Worm (Caenorhabditis elegans): ENCODE measurements around the gene T22E5.1.

Gene T22E5.1

DNA sequence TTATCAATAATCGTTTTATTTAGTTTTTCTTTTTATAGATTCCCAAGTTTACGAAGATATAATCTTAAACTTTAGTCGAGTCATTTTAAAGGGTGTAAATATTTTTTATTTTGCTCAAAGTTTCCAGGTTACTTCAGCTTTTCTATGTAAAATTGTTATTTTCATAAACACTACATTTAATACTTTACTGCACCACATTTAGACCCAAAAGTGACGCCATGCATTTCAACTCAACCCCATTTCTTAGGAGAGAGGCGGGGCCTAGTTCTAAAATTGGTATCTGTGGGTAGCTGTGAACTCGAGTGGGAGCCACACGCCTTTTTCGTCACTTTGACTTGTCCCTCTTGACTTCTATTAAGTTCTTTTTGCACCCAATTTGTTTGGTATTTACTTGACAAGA lies at the start of gene T22E5.1:
T22E5.1 (plus strand) TSS at position 301 of the 400 bp plus-strand sequence.
- TF ChIP-seq ceh-36 (tag; optimal IDR thresholded peaks at IDR 0.05) (no peak), ets-7 (tag; optimal IDR thresholded peaks at IDR 0.05) (no peak)

DNA sequence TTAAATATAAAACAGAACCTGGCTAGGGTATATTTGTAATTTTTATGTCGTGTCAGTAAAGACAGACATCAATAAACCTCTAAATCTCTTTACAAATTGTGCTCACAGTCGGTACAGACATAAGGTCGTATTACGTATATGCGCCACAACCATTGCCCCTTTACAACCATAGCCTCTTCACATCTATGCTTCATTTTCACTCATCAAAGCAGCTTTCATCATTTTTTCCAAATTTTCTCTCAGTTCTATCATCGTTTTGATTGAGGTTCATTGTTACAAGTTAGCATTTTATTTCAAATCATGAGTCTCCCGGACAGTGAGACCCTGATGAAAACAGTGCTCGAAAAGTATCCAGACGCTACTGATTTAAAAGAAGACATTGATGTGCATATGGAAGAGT lies 48.5 kb upstream of the T22E5.1 start, which contains the start of gene C03B1.4:
C03B1.4 (plus strand) TSS at position 301 of the 400 bp plus-strand sequence.
- TF ChIP-seq hmbx-1 (tag; optimal IDR thresholded peaks at IDR 0.05) (no peak), ceh-13 (GFP tag; optimal IDR thresholded peaks at IDR 0.05) (no peak), ama-1 (optimal IDR thresholded peaks at IDR 0.05) (no peak), ets-7 (tag; optimal IDR thresholded peaks at IDR 0.05) (no peak), flt-1 (GFP tag; IDR thresholded peaks at IDR 0.05) (no peak), hnd-1 (tag; optimal IDR thresholded peaks at IDR 0.05) (no peak), F13C5.2 (tag; optimal IDR thresholded peaks at IDR 0.05) (no peak), tra-4 (tag; optimal IDR thresholded peaks at IDR 0.05) (no peak), B0310.2 (tag; optimal IDR thresholded peaks at IDR 0.05) (no peak), aly-1 (tag; optimal IDR thresholded peaks at IDR 0.05) (no peak), tbx-11 (GFP tag; IDR thresholded peaks at IDR 0.05) (no peak), tbx-37 (GFP tag; conservative IDR thresholded peaks at IDR 0.05) (no peak), pes-1 (GFP tag; IDR thresholded peaks at IDR 0.05) (no peak), hmg-4 (GFP tag; optimal IDR thresholded peaks at IDR 0.05) (no peak), sea-1 (GFP tag; conservative IDR thresholded peaks at IDR 0.05) (no peak), scrt-1 (GFP tag; IDR thresholded peaks at IDR 0.05) (no peak)

DNA sequence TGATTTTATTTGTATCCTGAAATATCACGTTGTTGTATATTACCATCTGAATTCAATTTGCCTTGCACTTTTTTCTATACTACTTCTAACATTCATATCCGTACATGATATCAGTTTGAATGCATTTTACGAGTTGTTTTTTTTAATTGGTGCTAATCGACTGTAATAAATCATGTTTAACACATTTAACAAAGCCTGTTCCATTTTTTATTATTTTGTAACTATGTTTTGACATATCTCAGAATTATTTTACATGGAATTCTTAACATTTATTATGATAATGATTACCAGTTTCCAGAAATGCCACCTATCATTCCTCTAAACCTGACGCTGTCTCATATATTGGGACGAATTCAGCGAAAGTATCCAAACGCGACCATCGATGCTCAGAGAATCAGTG lies 47.0 kb upstream of the T22E5.1 start, which contains the start of gene C03B1.3:
C03B1.3 (plus strand) TSS at position 301 of the 400 bp plus-strand sequence.
- TF ChIP-seq tra-4 (tag; optimal IDR thresholded peaks at IDR 0.05) (no peak), hnd-1 (tag; optimal IDR thresholded peaks at IDR 0.05) (no peak), hmbx-1 (tag; optimal IDR thresholded peaks at IDR 0.05) (no peak), scrt-1 (GFP tag; IDR thresholded peaks at IDR 0.05) (no peak)

DNA sequence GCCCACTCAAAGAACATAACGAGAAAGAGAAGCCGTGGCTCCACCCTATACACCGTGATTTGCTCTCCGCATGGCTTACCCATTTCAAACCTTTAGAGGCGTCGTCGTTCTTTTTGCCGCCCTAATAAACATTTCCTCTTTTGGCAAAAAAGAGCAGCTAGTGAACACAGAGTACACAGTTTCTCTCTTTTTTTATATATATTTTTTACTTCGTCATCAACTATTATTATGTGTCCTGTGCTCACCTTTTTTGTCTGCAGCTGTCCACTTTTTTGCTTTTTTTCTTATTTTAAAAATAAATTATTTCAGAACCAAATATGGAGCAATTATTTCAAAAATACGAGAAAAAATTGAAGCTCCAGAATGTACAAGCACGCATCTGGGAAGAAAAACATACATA lies 43.0 kb upstream of the T22E5.1 start, which contains the start of gene C03B1.2:
C03B1.2 (plus strand) TSS at position 301 of the 400 bp plus-strand sequence.
- TF ChIP-seq B0310.2 (tag; optimal IDR thresholded peaks at IDR 0.05), result no peak
- no peak for TF ChIP-seq tra-4 (tag; optimal IDR thresholded peaks at IDR 0.05)
- no peak for TF ChIP-seq hmg-4 (GFP tag; optimal IDR thresholded peaks at IDR 0.05)
- no peak for TF ChIP-seq tbx-11 (GFP tag; IDR thresholded peaks at IDR 0.05)
- no peak for TF ChIP-seq tbx-37 (GFP tag; conservative IDR thresholded peaks at IDR 0.05)
- TF ChIP-seq hnd-1 (tag; optimal IDR thresholded peaks at IDR 0.05), result no peak
- TF ChIP-seq pes-1 (GFP tag; IDR thresholded peaks at IDR 0.05), result no peak
- no peak for TF ChIP-seq hmbx-1 (tag; optimal IDR thresholded peaks at IDR 0.05)
- no peak for TF ChIP-seq scrt-1 (GFP tag; IDR thresholded peaks at IDR 0.05)
- no peak for TF ChIP-seq ceh-13 (GFP tag; optimal IDR thresholded peaks at IDR 0.05)
- no peak for TF ChIP-seq ceh-36 (tag; optimal IDR thresholded peaks at IDR 0.05)
- no peak for TF ChIP-seq ets-7 (tag; optimal IDR thresholded peaks at IDR 0.05)
- TF ChIP-seq sea-1 (GFP tag; conservative IDR thresholded peaks at IDR 0.05), result no peak
- no peak for TF ChIP-seq ama-1 (optimal IDR thresholded peaks at IDR 0.05)
- TF ChIP-seq F13C5.2 (tag; optimal IDR thresholded peaks at IDR 0.05), result no peak
- TF ChIP-seq flt-1 (GFP tag; IDR thresholded peaks at IDR 0.05), result no peak
- no peak for TF ChIP-seq aly-1 (tag; optimal IDR thresholded peaks at IDR 0.05)

DNA sequence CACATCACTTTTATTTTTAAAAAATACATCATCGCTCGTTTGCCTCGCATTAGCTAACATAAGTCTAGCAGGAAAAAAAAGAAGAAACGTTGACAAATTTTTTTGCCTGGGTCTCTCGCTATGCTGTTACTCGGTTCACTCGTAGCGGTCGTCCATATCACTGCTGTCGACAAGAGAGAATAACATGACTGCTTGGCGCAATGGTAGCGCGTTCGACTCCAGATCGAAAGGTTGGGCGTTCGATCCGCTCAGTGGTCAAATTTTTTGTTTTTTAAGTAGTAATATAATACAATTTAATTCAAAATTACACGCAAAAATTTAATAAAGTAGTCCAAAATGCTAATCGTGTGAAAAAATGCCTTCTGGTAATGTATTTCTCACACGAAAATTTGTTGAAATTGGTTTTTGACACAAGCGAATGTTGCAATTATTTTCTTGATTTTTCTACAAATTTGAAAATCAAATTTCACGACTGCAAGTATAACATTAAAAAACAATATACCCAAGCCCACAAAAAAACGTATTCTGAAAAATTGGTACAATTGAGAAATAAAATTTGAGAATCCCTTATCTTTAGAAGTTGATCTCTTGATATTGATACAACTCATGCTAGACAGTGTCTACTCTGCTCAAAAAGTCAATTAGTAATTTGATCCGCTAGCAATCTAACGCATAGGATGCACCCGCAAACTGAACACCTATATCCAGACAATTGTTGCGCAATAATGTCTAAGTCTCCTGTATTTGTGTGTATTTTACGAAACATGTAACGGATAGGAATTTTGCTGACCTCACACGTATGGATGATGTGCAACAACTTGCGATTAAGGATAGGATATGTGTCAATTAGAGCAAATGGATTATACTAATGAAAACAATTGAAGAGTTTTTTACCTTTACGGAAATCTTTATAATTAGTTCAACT lies 41.2 kb upstream of the T22E5.1 start:
- TF ChIP-seq B0310.2 (tag; optimal IDR thresholded peaks at IDR 0.05), result peak; percentile 58
- no peak for TF ChIP-seq ama-1 (optimal IDR thresholded peaks at IDR 0.05)
- TF ChIP-seq flt-1 (GFP tag; IDR thresholded peaks at IDR 0.05), result peak; percentile 82
- TF ChIP-seq pes-1 (GFP tag; IDR thresholded peaks at IDR 0.05), result peak; percentile 92
- peak; percentile 33 for TF ChIP-seq aly-1 (tag; optimal IDR thresholded peaks at IDR 0.05)
- TF ChIP-seq hmg-4 (GFP tag; optimal IDR thresholded peaks at IDR 0.05), result peak; percentile 85
- no peak for TF ChIP-seq ets-7 (tag; optimal IDR thresholded peaks at IDR 0.05)
- peak; percentile 90 for TF ChIP-seq tbx-37 (GFP tag; conservative IDR thresholded peaks at IDR 0.05)
- peak; percentile 28 for TF ChIP-seq tra-4 (tag; optimal IDR thresholded peaks at IDR 0.05)
- peak; percentile 62 for TF ChIP-seq F13C5.2 (tag; optimal IDR thresholded peaks at IDR 0.05)
- peak; percentile 64 for TF ChIP-seq hmbx-1 (tag; optimal IDR thresholded peaks at IDR 0.05)
- peak; percentile 73 for TF ChIP-seq ceh-13 (GFP tag; optimal IDR thresholded peaks at IDR 0.05)
- TF ChIP-seq tbx-11 (GFP tag; IDR thresholded peaks at IDR 0.05), result peak; percentile 88
- TF ChIP-seq sea-1 (GFP tag; conservative IDR thresholded peaks at IDR 0.05), result peak; percentile 79
- TF ChIP-seq ceh-36 (tag; optimal IDR thresholded peaks at IDR 0.05), result peak; percentile 81
- TF ChIP-seq hnd-1 (tag; optimal IDR thresholded peaks at IDR 0.05), result peak; percentile 66
- peak; percentile 88 for TF ChIP-seq scrt-1 (GFP tag; IDR thresholded peaks at IDR 0.05)

DNA sequence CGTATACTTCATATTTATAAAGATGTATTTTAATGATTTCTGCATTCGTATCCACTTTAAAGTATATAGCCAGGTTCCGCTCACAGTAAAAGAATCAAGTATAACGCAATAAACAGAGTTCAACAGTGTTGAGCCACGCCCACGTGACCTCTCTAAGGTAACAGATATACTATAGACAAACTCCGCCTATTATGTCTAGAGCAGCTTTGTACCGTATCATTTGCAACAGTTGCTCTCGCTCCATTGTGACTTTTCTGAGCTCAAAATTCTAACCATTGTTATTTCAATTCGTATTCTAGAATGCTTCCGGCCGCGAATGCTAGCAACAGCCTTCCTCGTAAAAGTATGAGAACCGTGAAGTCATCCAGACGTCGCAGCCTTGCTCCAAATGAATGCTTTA lies 39.3 kb upstream of the T22E5.1 start, which contains the start of gene C03B1.17:
C03B1.17 (plus strand) TSS at position 301 of the 400 bp plus-strand sequence.
- TF ChIP-seq tbx-37 (GFP tag; conservative IDR thresholded peaks at IDR 0.05), result no peak

DNA sequence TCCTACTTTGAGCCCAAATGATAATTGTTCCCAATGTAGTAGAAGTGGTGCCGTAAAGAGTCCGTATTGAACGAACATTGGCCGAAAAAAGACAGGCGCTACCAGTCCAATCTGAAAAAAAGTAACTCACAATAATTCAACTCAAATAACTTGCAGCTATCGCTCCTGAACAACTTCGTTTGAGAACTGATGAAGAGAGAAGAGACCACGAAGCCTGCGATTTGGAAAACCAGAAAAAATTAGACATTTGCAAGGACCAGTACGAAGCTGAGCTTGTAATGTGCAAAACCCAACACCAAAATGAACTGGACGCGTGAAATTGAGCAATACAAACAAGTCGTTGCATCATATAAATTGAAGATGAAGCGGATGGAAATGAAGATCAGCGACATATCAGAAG lies 38.2 kb upstream of the T22E5.1 start, which contains the start of gene C03B1.1:
C03B1.1 (plus strand) TSS at position 301 of the 400 bp plus-strand sequence.
- TF ChIP-seq hnd-1 (tag; optimal IDR thresholded peaks at IDR 0.05) (no peak), hmg-4 (GFP tag; optimal IDR thresholded peaks at IDR 0.05) (no peak), pes-1 (GFP tag; IDR thresholded peaks at IDR 0.05) (no peak), tbx-37 (GFP tag; conservative IDR thresholded peaks at IDR 0.05) (no peak), F13C5.2 (tag; optimal IDR thresholded peaks at IDR 0.05) (no peak), B0310.2 (tag; optimal IDR thresholded peaks at IDR 0.05) (no peak), ama-1 (optimal IDR thresholded peaks at IDR 0.05) (no peak), flt-1 (GFP tag; IDR thresholded peaks at IDR 0.05) (no peak), ceh-13 (GFP tag; optimal IDR thresholded peaks at IDR 0.05) (no peak), tbx-11 (GFP tag; IDR thresholded peaks at IDR 0.05) (no peak), scrt-1 (GFP tag; IDR thresholded peaks at IDR 0.05) (no peak), aly-1 (tag; optimal IDR thresholded peaks at IDR 0.05) (no peak), hmbx-1 (tag; optimal IDR thresholded peaks at IDR 0.05) (no peak), sea-1 (GFP tag; conservative IDR thresholded peaks at IDR 0.05) (no peak), ceh-36 (tag; optimal IDR thresholded peaks at IDR 0.05) (no peak)

Data from whole organism, early embryonic.